Fruit fly (Drosophila melanogaster): ENCODE results near the gene bowl.

bowl gene

DNA sequence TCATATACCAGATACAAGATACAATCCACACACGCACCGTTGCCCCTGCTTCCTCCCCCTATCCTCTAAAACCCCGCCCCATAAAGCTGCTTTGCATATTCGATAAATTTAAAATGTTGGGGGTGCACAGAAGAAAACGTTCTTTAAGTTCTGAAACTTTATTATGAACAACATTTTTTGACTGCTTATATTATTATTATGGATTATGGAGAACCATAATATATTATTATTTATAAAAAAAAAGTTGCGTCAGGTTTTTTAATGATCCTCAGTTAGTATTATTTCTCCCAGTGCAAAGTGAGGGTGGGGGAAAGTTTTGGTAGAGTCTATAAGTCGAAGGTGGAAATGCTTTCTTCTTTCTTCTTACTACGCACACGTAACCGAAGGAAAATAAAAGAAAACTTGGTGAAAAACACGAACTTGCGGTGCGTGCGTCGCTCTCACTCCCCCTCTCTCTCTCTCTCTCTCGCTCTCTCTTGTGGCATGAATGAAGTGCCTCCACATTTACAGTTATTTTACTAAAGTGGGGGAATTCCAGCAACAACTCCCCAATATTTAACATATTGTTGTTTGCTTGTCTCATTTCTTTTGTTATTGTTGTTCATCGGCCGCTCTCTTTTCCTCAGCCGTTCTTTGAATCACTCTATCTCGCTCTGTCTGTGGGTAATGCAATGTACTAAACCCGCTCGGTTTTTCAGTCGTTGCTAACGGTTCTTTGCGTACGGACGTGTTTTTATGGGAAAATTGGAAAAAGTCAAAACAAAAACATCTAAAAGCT, 18.0 kb downstream of the bowl start (continued):
- TF ChIP-seq CG8119 (GFP tag; IDR thresholded peaks at IDR 0.05) (peak; percentile 84), lz (GFP tag; optimal IDR thresholded peaks at IDR 0.05) (peak; percentile 51), CG32006 (GFP tag; optimal IDR thresholded peaks at IDR 0.05) (peak; percentile 85), Gug (GFP tag; IDR thresholded peaks at IDR 0.05) (peak; percentile 54; the same call in 1 of the 2 replicates), Ets96B (tag; optimal IDR thresholded peaks at IDR 0.05) (peak; percentile 34), CG11762 (GFP tag; optimal IDR thresholded peaks at IDR 0.05; ENCODE audit: insufficient read depth) (peak; percentile 13), CG3032 (tag; optimal IDR thresholded peaks at IDR 0.05) (peak; percentile 6), acj6 (GFP tag; optimal IDR thresholded peaks at IDR 0.05) (peak; percentile 73), dsx (GFP tag; optimal IDR thresholded peaks at IDR 0.05; ENCODE audit: poor library complexity, severe bottlenecking) (no peak), topi (GFP tag; optimal IDR thresholded peaks at IDR 0.05) (no peak), CG4318 (GFP tag; optimal IDR thresholded peaks at IDR 0.05) (peak; percentile 56)

DNA sequence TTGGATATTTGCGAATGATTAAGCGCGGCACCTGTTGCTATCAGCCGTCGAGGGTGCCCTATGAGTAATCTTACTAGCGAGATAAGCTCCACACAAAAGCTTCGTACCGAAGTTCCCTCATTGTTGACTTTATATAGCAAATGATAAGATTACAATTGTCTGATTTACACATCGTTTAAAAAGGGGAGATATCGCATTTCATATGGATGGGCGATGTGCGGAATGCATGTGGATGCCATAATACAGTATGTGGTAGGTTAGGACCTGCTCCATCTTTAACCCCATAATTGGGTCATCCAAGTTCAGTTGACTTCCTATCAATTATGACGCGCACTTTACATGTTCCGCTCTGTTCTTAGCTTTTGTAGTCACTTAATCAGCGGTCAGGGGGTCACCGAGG, 20.1 kb downstream of the bowl start:
- TF ChIP-seq vri (GFP tag; optimal IDR thresholded peaks at IDR 0.05) (peak; percentile 92), Sox15 (GFP tag; optimal IDR thresholded peaks at IDR 0.05) (no peak), svp (GFP tag) (peak; percentile 95), salr (GFP tag; optimal IDR thresholded peaks at IDR 0.05) (no peak), Hr38 (GFP tag; optimal IDR thresholded peaks at IDR 0.05) (no peak)

DNA sequence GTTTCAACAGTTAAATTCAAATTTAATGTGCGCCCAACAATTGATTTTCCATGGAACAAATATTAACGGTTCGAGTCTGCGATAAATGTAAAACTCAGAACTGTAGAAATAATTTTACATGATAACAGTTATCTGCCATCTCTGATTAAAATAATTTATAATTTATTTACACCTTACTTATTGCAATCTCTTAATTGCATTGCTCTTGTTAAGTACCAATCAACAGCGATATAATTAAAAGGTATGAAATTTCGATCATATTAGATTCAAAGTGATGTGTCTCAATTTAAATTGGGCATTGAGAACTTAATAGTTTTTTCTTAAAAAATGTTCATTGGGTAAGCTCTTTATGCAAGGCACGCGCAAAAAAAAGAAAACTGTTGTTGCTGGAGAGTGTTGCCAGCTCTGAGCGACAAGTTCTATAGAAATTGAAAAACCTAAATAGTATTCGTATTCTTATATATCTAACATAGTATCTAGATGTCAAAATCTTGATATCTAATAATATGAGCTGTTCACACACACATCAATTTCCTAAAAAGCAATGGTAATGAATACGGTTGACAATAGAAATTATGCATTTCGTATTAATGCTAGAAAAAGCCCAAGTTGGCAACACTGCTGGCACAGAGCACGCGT, 31.4 kb downstream of the bowl start:
- peak; percentile 31 for TF ChIP-seq Sox102F (GFP tag; optimal IDR thresholded peaks at IDR 0.05)
- peak; percentile 63 for TF ChIP-seq CG31627 (GFP tag; optimal IDR thresholded peaks at IDR 0.05)
- peak; percentile 31 for TF ChIP-seq Sox14 (GFP tag; optimal IDR thresholded peaks at IDR 0.05)
- TF ChIP-seq dsx (GFP tag; optimal IDR thresholded peaks at IDR 0.05; ENCODE audit: poor library complexity, severe bottlenecking) = peak; percentile 53
- TF ChIP-seq CG15336 (GFP tag; IDR thresholded peaks at IDR 0.05) = peak; percentile 82
- no peak for TF ChIP-seq CG1621 (tag; optimal IDR thresholded peaks at IDR 0.05)
- TF ChIP-seq CG10631 (GFP tag; optimal IDR thresholded peaks at IDR 0.05) = peak; percentile 65
- TF ChIP-seq Eip78C (GFP tag) = peak; percentile 89
- peak; percentile 53 for TF ChIP-seq cyc (GFP tag; optimal IDR thresholded peaks at IDR 0.05)
- TF ChIP-seq Ets96B (tag; optimal IDR thresholded peaks at IDR 0.05) = peak; percentile 74
- TF ChIP-seq CG34406 (GFP tag; optimal IDR thresholded peaks at IDR 0.05) = no peak
- peak; percentile 56 for TF ChIP-seq Gug (GFP tag; IDR thresholded peaks at IDR 0.05)
- TF ChIP-seq fd59A (GFP tag; optimal IDR thresholded peaks at IDR 0.05) = peak; percentile 42
- TF ChIP-seq acj6 (GFP tag; optimal IDR thresholded peaks at IDR 0.05) = peak; percentile 76
- TF ChIP-seq net (GFP tag; optimal IDR thresholded peaks at IDR 0.05) = no peak
- peak; percentile 40 for TF ChIP-seq CG4318 (GFP tag; optimal IDR thresholded peaks at IDR 0.05)
- no peak for TF ChIP-seq spab (GFP tag; optimal IDR thresholded peaks at IDR 0.05)
- peak; percentile 47 for TF ChIP-seq topi (GFP tag; optimal IDR thresholded peaks at IDR 0.05)
- no peak for TF ChIP-seq CG16779 (tag; optimal IDR thresholded peaks at IDR 0.05)
- TF ChIP-seq CG3032 (tag; optimal IDR thresholded peaks at IDR 0.05) = peak; percentile 73
- peak; percentile 19 for TF ChIP-seq Ets21C (GFP tag; optimal IDR thresholded peaks at IDR 0.05)
- peak; percentile 22 for TF ChIP-seq Hr4 (GFP tag; optimal IDR thresholded peaks at IDR 0.05)
- peak; percentile 87 for TF ChIP-seq CG8119 (GFP tag; IDR thresholded peaks at IDR 0.05)
- TF ChIP-seq fkh (GFP tag; optimal IDR thresholded peaks at IDR 0.05) = no peak
- no peak for TF ChIP-seq CG7368 (GFP tag; optimal IDR thresholded peaks at IDR 0.05)
- TF ChIP-seq Smox (GFP tag; optimal IDR thresholded peaks at IDR 0.05) = peak; percentile 26
- no peak for TF ChIP-seq CG6792 (GFP tag; optimal IDR thresholded peaks at IDR 0.05)
- no peak for TF ChIP-seq CG6854 (GFP tag; optimal IDR thresholded peaks at IDR 0.05)
- no peak for TF ChIP-seq CG11902 (GFP tag; optimal IDR thresholded peaks at IDR 0.05)
- peak in 1 of 2 experiments; percentile 57 for TF ChIP-seq salr (GFP tag; optimal IDR thresholded peaks at IDR 0.05)
- peak; percentile 32 for TF ChIP-seq OdsH (GFP tag; optimal IDR thresholded peaks at IDR 0.05)
- TF ChIP-seq ss (GFP tag; optimal IDR thresholded peaks at IDR 0.05) = peak in 1 of 2 experiments; percentile 5
- TF ChIP-seq Met (GFP tag; optimal IDR thresholded peaks at IDR 0.05) = no peak
- TF ChIP-seq CG11762 (GFP tag; optimal IDR thresholded peaks at IDR 0.05; ENCODE audit: insufficient read depth) = no peak
- peak; percentile 66 for TF ChIP-seq achi (GFP tag; optimal IDR thresholded peaks at IDR 0.05)
- peak; percentile 8 for TF ChIP-seq CG10669 (GFP tag; optimal IDR thresholded peaks at IDR 0.05)
- TF ChIP-seq CG11294 (GFP tag; IDR thresholded peaks at IDR 0.05) = peak; percentile 31; the same call in 1 of the 2 replicates
- peak; percentile 81 for TF ChIP-seq esn (GFP tag; optimal IDR thresholded peaks at IDR 0.05)
